Fruit fly (Drosophila melanogaster) whole organism, wandering third instar larva: ENCODE results near the gene MICU3.

Experiments
- OdsH ChIP-seq: fragments of 200-800 bp; sonication (Bioruptor generic); optimal IDR thresholded peaks from 2 replicates; lab custom pipeline; 2016; ENCODE audit warnings: missing biosample characterization, mild to moderate bottlenecking, missing genetic modification characterization
- Vsx2 ChIP-seq: fragments of 200-300, 225-300 bp; sonication (Bioruptor generic); optimal IDR thresholded peaks from 2 replicates; lab custom pipeline; 2018; ENCODE audit warnings: missing biosample characterization, missing genetic modification characterization; ENCODE audit not compliant: partially characterized antibody
- h ChIP-seq: fragments of 200-800 bp; sonication (Bioruptor generic); optimal IDR thresholded peaks from 3 replicates; lab custom pipeline; 2016; ENCODE audit warnings: missing biosample characterization, mild to moderate bottlenecking, missing genetic modification characterization
- pan ChIP-seq: fragments of >200 bp; optimal IDR thresholded peaks from 2 replicates; lab custom pipeline; 2017

DNA sequence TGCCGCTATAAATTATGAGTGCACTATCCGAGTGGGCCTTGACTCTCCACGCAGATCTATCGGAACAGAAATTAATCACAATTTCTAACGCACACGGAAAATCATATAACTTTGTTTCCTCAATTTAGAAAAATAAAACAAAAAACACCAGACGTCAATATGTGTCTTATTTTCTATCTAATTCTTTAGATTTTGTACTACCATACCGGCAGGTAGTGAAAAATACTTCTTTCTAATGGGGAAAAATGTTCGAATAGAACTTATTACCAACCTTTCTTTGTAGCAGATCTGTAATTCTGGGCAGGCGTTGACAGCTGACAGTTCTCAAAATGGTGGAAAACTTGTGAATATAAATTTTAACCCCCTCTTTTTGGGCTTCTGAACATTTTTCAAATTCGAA lies 6.6 kb upstream of the MICU3 start, which contains the start of gene CG31459:
- TF ChIP-seq Vsx2 (GFP tag; lab: Kevin White, UChicago) (no peak), pan (no peak), OdsH (GFP tag; lab: Kevin White, UChicago) (no peak), h (no peak)
